Fruit fly (Drosophila melanogaster): ENCODE measurements around the gene ATPsynD.

- no peak for TF ChIP-seq kay (GFP tag; ENCODE audit: borderline replicate concordance)
- no peak for TF ChIP-seq CG7045 (GFP tag; optimal IDR thresholded peaks at IDR 0.05)
- TF ChIP-seq CG12768 (GFP tag; optimal IDR thresholded peaks at IDR 0.05) = no peak
- TF ChIP-seq Crg-1 (GFP tag; optimal IDR thresholded peaks at IDR 0.05) = peak; percentile 4
- TF ChIP-seq bab1 (GFP tag; optimal IDR thresholded peaks at IDR 0.05) = peak; percentile 62
- TF ChIP-seq toe (GFP tag; optimal IDR thresholded peaks at IDR 0.05) = no peak
- peak; percentile 9 for TF ChIP-seq pad (GFP tag; optimal IDR thresholded peaks at IDR 0.05)
- no peak for TF ChIP-seq tj (GFP tag; optimal IDR thresholded peaks at IDR 0.05)
Measured at dm6 chr3R:19094799-19095418, at the start of gene ATPsynD, which contains the start of gene mRpL55.
